Worm (Caenorhabditis elegans) whole organism, L4 larva: ENCODE measurements around the gene F28D1.6.

ENCODE experiments used
- F10B5.3 ChIP-seq: sonication (generic microtip); optimal IDR thresholded peaks from 2 replicates; lab custom pipeline; 2016; ENCODE audit warnings: mild to moderate bottlenecking, missing genetic modification characterization, missing compliant biosample characterization
- R02D3.7 ChIP-seq: fragments of 150-350 bp; sonication (generic microtip); optimal IDR thresholded peaks from 3 replicates; lab custom pipeline; 2014; ENCODE audit warnings: missing biosample characterization, missing genetic modification characterization
- T26A8.4 ChIP-seq: fragments of 200-800 bp; sonication (Bioruptor generic); IDR thresholded peaks from 2 replicates; pipeline ENCODE4 v1.3.6; 2022; ENCODE audit warnings: missing genetic modification characterization, missing compliant biosample characterization
- Y105C5A.15 ChIP-seq: fragments of 200-800 bp; sonication (Bioruptor generic); IDR thresholded peaks from 2 replicates; pipeline ENCODE4 v1.3.6; 2022; ENCODE audit warnings: missing genetic modification characterization, missing compliant biosample characterization
- Y75B8A.6 ChIP-seq: fragments of 200-800 bp; sonication (Bioruptor generic); IDR thresholded peaks from 2 replicates; pipeline ENCODE4 v1.3.6; 2022; ENCODE audit warnings: missing genetic modification reagents, missing genetic modification characterization, missing compliant biosample characterization
- ama-1 ChIP-seq: fragments of 150-350 bp; optimal IDR thresholded peaks from 2 replicates; lab custom pipeline; 2014; ENCODE audit warnings: inconsistent platforms, mixed read lengths
- arid-1 ChIP-seq: fragments of 200-800 bp; sonication (Bioruptor generic); conservative IDR thresholded peaks from 2 replicates; pipeline ENCODE4 v1.3.6; 2022; ENCODE audit warnings: missing genetic modification reagents, missing genetic modification characterization, missing compliant biosample characterization
- ceh-28 ChIP-seq: fragments of 150-350 bp; optimal IDR thresholded peaks from 2 replicates; lab custom pipeline; 2014; ENCODE audit warnings: missing biosample characterization, missing genetic modification reagents, missing genetic modification characterization
- ceh-32 ChIP-seq: sonication (generic microtip); optimal IDR thresholded peaks from 2 replicates; lab custom pipeline; 2016; ENCODE audit warnings: mild to moderate bottlenecking, missing genetic modification characterization, missing compliant biosample characterization; ENCODE audit not compliant: poor library complexity
- ceh-44 ChIP-seq: fragments of 200-800 bp; sonication (Bioruptor generic); IDR thresholded peaks from 2 replicates; pipeline ENCODE4 v1.3.6; 2022; ENCODE audit warnings: missing genetic modification reagents, missing genetic modification characterization, missing compliant biosample characterization
- ces-1 ChIP-seq: fragments of 150-350 bp; sonication (generic microtip); optimal IDR thresholded peaks from 4 replicates; lab custom pipeline; 2014; ENCODE audit warnings: missing biosample characterization, missing genetic modification reagents, missing genetic modification characterization
- cey-2 ChIP-seq: sonication (generic microtip); optimal IDR thresholded peaks from 3 replicates; lab custom pipeline; 2017; ENCODE audit warnings: missing genetic modification characterization, mild to moderate bottlenecking, missing compliant biosample characterization, antibody characterized with exemption, borderline replicate concordance; ENCODE audit not compliant: insufficient read depth
- daf-12 ChIP-seq: fragments of 150-350 bp; optimal IDR thresholded peaks from 2 replicates; lab custom pipeline; 2014; ENCODE audit warnings: missing biosample characterization, missing genetic modification reagents, missing genetic modification characterization
- daf-16 ChIP-seq, 3 experiments: sonication (generic microtip); optimal IDR thresholded peaks; 2 replicates each; lab custom pipeline; 2016 to 2017; ENCODE audit warnings: missing genetic modification characterization in 3 of 3, missing genetic modification reagents in 3 of 3, mild to moderate bottlenecking in 2 of 3, missing compliant biosample characterization in 2 of 3, missing biosample characterization in 1 of 3, moderate library complexity in 1 of 3
- daf-8 ChIP-seq: fragments of 200-800 bp; sonication (Bioruptor generic); IDR thresholded peaks from 2 replicates; pipeline ENCODE4 v1.3.6; 2022; ENCODE audit warnings: missing genetic modification characterization, missing compliant biosample characterization
- dmd-6 ChIP-seq: fragments of 200-800 bp; sonication (Bioruptor generic); IDR thresholded peaks from 2 replicates; pipeline ENCODE4 v1.3.6; 2022; ENCODE audit warnings: missing genetic modification reagents, missing genetic modification characterization, missing compliant biosample characterization
- dmd-8 ChIP-seq: fragments of 200-800 bp; sonication (Bioruptor generic); IDR thresholded peaks from 2 replicates; pipeline ENCODE4 v1.3.6; 2022; ENCODE audit warnings: missing genetic modification characterization, missing compliant biosample characterization
- dve-1 ChIP-seq: sonication (generic microtip); optimal IDR thresholded peaks from 2 replicates; lab custom pipeline; 2017; ENCODE audit warnings: antibody characterized with exemption, mild to moderate bottlenecking, missing genetic modification characterization, missing compliant biosample characterization; ENCODE audit not compliant: insufficient read depth
- egl-27 ChIP-seq: sonication (generic microtip); optimal IDR thresholded peaks from 3 replicates; lab custom pipeline; 2017; ENCODE audit warnings: missing biosample characterization, missing genetic modification reagents, missing genetic modification characterization
- egl-43 ChIP-seq: fragments of 200-800 bp; sonication (Bioruptor generic); IDR thresholded peaks from 2 replicates; pipeline ENCODE4 v1.3.6; 2022; ENCODE audit warnings: missing genetic modification reagents, missing genetic modification characterization, missing compliant biosample characterization
- fkh-10 ChIP-seq: fragments of 150-350 bp; optimal IDR thresholded peaks from 2 replicates; lab custom pipeline; 2014; ENCODE audit warnings: missing biosample characterization, missing genetic modification reagents, missing genetic modification characterization
- fos-1 ChIP-seq: fragments of 150-350 bp; optimal IDR thresholded peaks from 2 replicates; lab custom pipeline; 2014; ENCODE audit warnings: missing biosample characterization, missing genetic modification characterization
- hlh-30 ChIP-seq: sonication (generic microtip); optimal IDR thresholded peaks from 2 replicates; lab custom pipeline; 2017; ENCODE audit warnings: antibody characterized with exemption, mild to moderate bottlenecking, missing genetic modification characterization, missing compliant biosample characterization; ENCODE audit not compliant: insufficient read depth
- lim-7 ChIP-seq: fragments of 200-800 bp; sonication (Bioruptor generic); IDR thresholded peaks from 2 replicates; pipeline ENCODE4 v1.3.6; 2022; ENCODE audit warnings: missing genetic modification characterization, missing compliant biosample characterization
- lin-1 ChIP-seq: fragments of 200-800 bp; sonication (Bioruptor generic); IDR thresholded peaks from 2 replicates; pipeline ENCODE4 v1.3.6; 2022; ENCODE audit warnings: missing genetic modification reagents, missing genetic modification characterization, missing compliant biosample characterization
- lin-15B ChIP-seq: fragments of 150-350 bp; sonication (generic microtip); optimal IDR thresholded peaks from 3 replicates; lab custom pipeline; 2014; ENCODE audit warnings: missing biosample characterization, missing genetic modification characterization
- lin-38 ChIP-seq: fragments of 200-800 bp; sonication (Bioruptor generic); IDR thresholded peaks from 2 replicates; pipeline ENCODE4 v1.3.6; 2022; ENCODE audit warnings: missing genetic modification reagents, missing genetic modification characterization, missing compliant biosample characterization
- lin-39 ChIP-seq: fragments of 150-350 bp; optimal IDR thresholded peaks from 2 replicates; lab custom pipeline; 2014; ENCODE audit warnings: missing biosample characterization, missing genetic modification reagents, missing genetic modification characterization
- lir-3 ChIP-seq: sonication (generic microtip); optimal IDR thresholded peaks from 2 replicates; lab custom pipeline; 2016; ENCODE audit warnings: mild to moderate bottlenecking, missing genetic modification characterization, missing compliant biosample characterization
- lsy-2 ChIP-seq, 2 experiments: fragments of 150-350 bp in 1 of 2; sonication (generic microtip) in 1 of 2; optimal IDR thresholded peaks; 2 replicates each; lab custom pipeline; 2014 to 2017; ENCODE audit warnings: missing biosample characterization in 2 of 2, missing genetic modification characterization in 2 of 2
- madf-5 ChIP-seq, 2 experiments: fragments of 200-800 bp; sonication (Bioruptor generic); IDR thresholded peaks; 2 replicates each; pipeline ENCODE4 v1.3.6; 2022; ENCODE audit warnings: missing compliant biosample characterization in 2 of 2, missing genetic modification characterization in 2 of 2
- mdt-29 ChIP-seq: fragments of 200-800 bp; sonication (Bioruptor generic); IDR thresholded peaks from 2 replicates; pipeline ENCODE4 v1.3.6; 2022; ENCODE audit warnings: missing genetic modification reagents, missing genetic modification characterization, missing compliant biosample characterization
- mep-1 ChIP-seq: fragments of 150-350 bp; sonication (generic microtip); optimal IDR thresholded peaks from 3 replicates; lab custom pipeline; 2014; ENCODE audit warnings: missing biosample characterization, missing genetic modification characterization
- mes-2 ChIP-seq: sonication (generic microtip); optimal IDR thresholded peaks from 2 replicates; lab custom pipeline; 2016; ENCODE audit warnings: missing genotype, mild to moderate bottlenecking, missing genetic modification characterization, missing compliant biosample characterization; ENCODE audit not compliant: poor library complexity, severe bottlenecking
- mxl-3 ChIP-seq: fragments of 200-800 bp; sonication (Bioruptor generic); optimal IDR thresholded peaks from 2 replicates; lab custom pipeline; 2018; ENCODE audit warnings: mild to moderate bottlenecking, missing genetic modification characterization, missing compliant biosample characterization
- nhr-10 ChIP-seq: fragments of 150-350 bp; optimal IDR thresholded peaks from 2 replicates; lab custom pipeline; 2014; ENCODE audit warnings: missing biosample characterization, missing genetic modification characterization
- nhr-11 ChIP-seq: fragments of 150-350 bp; optimal IDR thresholded peaks from 2 replicates; lab custom pipeline; 2014; ENCODE audit warnings: missing biosample characterization, missing genetic modification characterization
- nhr-111 ChIP-seq: fragments of 200-800 bp; sonication (Bioruptor generic); optimal IDR thresholded peaks from 2 replicates; lab custom pipeline; 2018; ENCODE audit warnings: mild to moderate bottlenecking, missing genetic modification characterization, missing compliant biosample characterization
- nhr-41 ChIP-seq: fragments of 200-800 bp; sonication (Bioruptor generic); IDR thresholded peaks from 2 replicates; pipeline ENCODE4 v1.3.6; 2022; ENCODE audit warnings: missing genetic modification reagents, missing genetic modification characterization, missing compliant biosample characterization
- nhr-6 ChIP-seq: fragments of 150-350 bp; optimal IDR thresholded peaks from 2 replicates; lab custom pipeline; 2014; ENCODE audit warnings: missing biosample characterization, missing genetic modification characterization
- saeg-2 ChIP-seq: fragments of 200-800 bp; sonication (Bioruptor generic); IDR thresholded peaks from 2 replicates; pipeline ENCODE4 v1.3.6; 2022; ENCODE audit warnings: missing genetic modification reagents, missing genetic modification characterization, missing compliant biosample characterization
- sdz-12 ChIP-seq: fragments of 200-800 bp; sonication (Bioruptor generic); optimal IDR thresholded peaks from 2 replicates; lab custom pipeline; 2018; ENCODE audit warnings: mild to moderate bottlenecking, missing genetic modification characterization, missing compliant biosample characterization
- set-16 ChIP-seq: fragments of 200-800 bp; sonication (Bioruptor generic); IDR thresholded peaks from 2 replicates; pipeline ENCODE4 v1.3.6; 2022; ENCODE audit warnings: missing genetic modification reagents, missing genetic modification characterization, missing compliant biosample characterization
- snpc-1.2 ChIP-seq: fragments of 200-800 bp; sonication (Bioruptor generic); IDR thresholded peaks from 2 replicates; pipeline ENCODE4 v1.3.6; 2022; ENCODE audit warnings: missing genetic modification reagents, missing genetic modification characterization, missing compliant biosample characterization
- snpc-4 ChIP-seq: fragments of 150-350 bp; optimal IDR thresholded peaks from 2 replicates; lab custom pipeline; 2014; ENCODE audit warnings: missing biosample characterization, missing genetic modification characterization
- spr-1 ChIP-seq: sonication (generic microtip); optimal IDR thresholded peaks from 2 replicates; lab custom pipeline; 2016; ENCODE audit warnings: mild to moderate bottlenecking, missing genetic modification characterization, missing compliant biosample characterization
- vab-7 ChIP-seq: fragments of 200-800 bp; sonication (Bioruptor generic); IDR thresholded peaks from 2 replicates; pipeline ENCODE4 v1.3.6; 2022; ENCODE audit warnings: missing genetic modification reagents, missing genetic modification characterization, missing compliant biosample characterization
- zag-1 ChIP-seq: fragments of 150-350 bp; optimal IDR thresholded peaks from 2 replicates; lab custom pipeline; 2014; ENCODE audit warnings: missing biosample characterization, missing genetic modification characterization
- zfp-2 ChIP-seq: sonication (generic microtip); optimal IDR thresholded peaks from 2 replicates; lab custom pipeline; 2016; ENCODE audit warnings: mild to moderate bottlenecking, missing genetic modification characterization, missing compliant biosample characterization
- ztf-11 ChIP-seq: fragments of 150-350 bp; optimal IDR thresholded peaks from 2 replicates; lab custom pipeline; 2014; ENCODE audit warnings: missing biosample characterization, missing genetic modification characterization

The F28D1.6 gene

ce11 chrIV:12403440-12403839 is 18.5 kb upstream of the F28D1.6 start (continued):
- TF ChIP-seq daf-8 (GFP tag; lab: Robert Waterston, UW) (no peak), ces-1 (GFP tag; lab: Kevin White, UChicago) (no peak), lin-38 (no peak), zfp-2 (tag; lab: Kevin White, UChicago) (no peak), snpc-1.2 (GFP tag; lab: Robert Waterston, UW) (no peak), snpc-4 (tag; lab: Kevin White, UChicago) (no peak), hlh-30 (tag; lab: Kevin White, UChicago) (peak; percentile 19), zag-1 (no peak), mes-2 (no peak), spr-1 (tag; lab: Kevin White, UChicago) (no peak), lin-15B (tag; lab: Kevin White, UChicago) (no peak)

DNA sequence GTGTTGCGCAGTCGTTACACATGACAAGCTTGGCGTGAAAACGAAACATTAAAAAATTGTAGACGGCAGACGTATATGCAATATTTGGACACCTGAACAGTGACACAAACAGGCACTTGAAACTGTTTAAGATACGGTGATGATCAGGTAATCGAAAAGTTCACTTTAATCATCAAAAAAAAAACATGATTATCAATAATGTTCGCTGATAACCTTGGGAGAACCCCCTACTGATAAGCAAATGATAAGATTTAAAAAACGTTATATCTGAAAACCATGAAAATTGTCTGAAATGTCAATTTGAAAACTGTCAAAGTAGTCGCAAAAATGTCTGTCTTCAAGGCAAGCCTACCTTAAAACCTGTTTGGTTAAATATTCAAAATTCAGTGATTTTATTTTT is 15.0 kb upstream of the F28D1.6 start:
- TF ChIP-seq nhr-11 (no peak), madf-5 (GFP tag; IDR thresholded peaks at IDR 0.05; lab: Robert Waterston, UW) (no peak), ztf-11 (tag; lab: Kevin White, UChicago) (no peak), nhr-10 (tag; lab: Kevin White, UChicago) (no peak), cey-2 (peak; percentile 55), Y75B8A.6 (GFP tag; lab: Robert Waterston, UW) (no peak), dve-1 (tag; lab: Kevin White, UChicago) (peak; percentile 83), ama-1 (lab: Kevin White, UChicago) (no peak), dmd-6 (peak; percentile 95), nhr-111 (GFP tag; lab: Kevin White, UChicago) (no peak), nhr-41 (GFP tag; lab: Robert Waterston, UW) (peak; percentile 93), nhr-6 (tag; lab: Kevin White, UChicago) (no peak), lsy-2 (tag; optimal IDR thresholded peaks at IDR 0.05; lab: Kevin White, UChicago) (peak in 1 of 2 experiments; percentile 17), lin-38 (no peak), ceh-32 (tag; lab: Kevin White, UChicago) (no peak), egl-27 (tag; lab: Kevin White, UChicago) (no peak), daf-12 (tag; lab: Kevin White, UChicago) (no peak), T26A8.4 (GFP tag; lab: Robert Waterston, UW) (no peak), dmd-8 (no peak), ceh-28 (no peak), egl-43 (GFP tag; lab: Robert Waterston, UW) (no peak), sdz-12 (GFP tag; lab: Kevin White, UChicago) (no peak), F10B5.3 (tag; lab: Kevin White, UChicago) (no peak), ceh-44 (GFP tag; lab: Robert Waterston, UW) (no peak), lin-1 (GFP tag; lab: Robert Waterston, UW) (peak; percentile 38; the same call in 1 of the 2 replicates), R02D3.7 (tag; lab: Kevin White, UChicago) (no peak), lir-3 (tag; lab: Kevin White, UChicago) (no peak), mdt-29 (GFP tag; lab: Robert Waterston, UW) (no peak), snpc-1.2 (GFP tag; lab: Robert Waterston, UW) (no peak), saeg-2 (no peak), vab-7 (no peak), fkh-10 (GFP tag; lab: Kevin White, UChicago) (no peak), lim-7 (no peak), set-16 (GFP tag; lab: Robert Waterston, UW) (no peak), daf-16 (GFP tag; optimal IDR thresholded peaks at IDR 0.05; lab: Kevin White, UChicago) (no peak), daf-16 (tag; optimal IDR thresholded peaks at IDR 0.05; lab: Kevin White, UChicago) (peak; percentile 67), lin-39 (tag; lab: Kevin White, UChicago) (no peak), Y105C5A.15 (GFP tag; lab: Robert Waterston, UW) (no peak), mep-1 (tag; lab: Kevin White, UChicago) (no peak), arid-1 (GFP tag; lab: Robert Waterston, UW) (no peak), hlh-30 (tag; lab: Kevin White, UChicago) (peak; percentile 45), fos-1 (tag; lab: Kevin White, UChicago) (no peak), mxl-3 (peak; percentile 11)
